Fruit fly (Drosophila melanogaster) whole organism: Measurements from ENCODE around the gene ttm50.

Experiments used
- CG8478 ChIP-seq: fragments of >200 bp; optimal IDR thresholded peaks from 2 replicates; lab custom pipeline; 2018; ENCODE audit warnings: inconsistent platforms
- Dll ChIP-seq: fragments of >200 bp; optimal IDR thresholded peaks from 2 replicates; lab custom pipeline; 2017
- EcR ChIP-seq, 2 experiments: fragments of >200 bp; optimal IDR thresholded peaks; 2 replicates each; lab custom pipeline; 2017; ENCODE audit warnings: missing biosample characterization in 2 of 2, missing genetic modification characterization in 2 of 2, missing genetic modification reagents in 2 of 2
- pan ChIP-seq: fragments of >200 bp; optimal IDR thresholded peaks from 2 replicates; lab custom pipeline; 2017
- psq ChIP-seq: fragments of >200 bp; optimal IDR thresholded peaks from 2 replicates; lab custom pipeline; 2017
- usp ChIP-seq: fragments of >200 bp; optimal IDR thresholded peaks from 2 replicates; lab custom pipeline; 2017; ENCODE audit warnings: missing biosample characterization, missing genetic modification characterization, mixed read lengths

- TF ChIP-seq CG8478 (lab: Kevin White, UChicago): no peak
- no peak for TF ChIP-seq EcR (GFP tag; optimal IDR thresholded peaks at IDR 0.05; lab: Kevin White, UChicago)
- no peak for TF ChIP-seq pan (lab: Kevin White, UChicago)
- TF ChIP-seq psq: no peak
- TF ChIP-seq usp (GFP tag; lab: Kevin White, UChicago): no peak
- TF ChIP-seq Dll (lab: Kevin White, UChicago): no peak
Measured at dm6 chrX:2765440-2765839, 33.5 kb upstream of the ttm50 start.
